Fruit fly (Drosophila melanogaster) Kc167 (cell line): ENCODE results near the gene Dis3l2.

Source experiments
- Myc ChIP-seq: fragments of >200 bp; optimal IDR thresholded peaks from 2 replicates; lab custom pipeline; 2017; ENCODE audit warnings: missing external identifiers
- h ChIP-seq: fragments of >200 bp; optimal IDR thresholded peaks from 3 replicates; lab custom pipeline; 2018; ENCODE audit warnings: missing external identifiers
- insv ChIP-seq: fragments of >200 bp; optimal IDR thresholded peaks from 3 replicates; lab custom pipeline; 2018; ENCODE audit warnings: missing external identifiers
- psq ChIP-seq: fragments of >200 bp; optimal IDR thresholded peaks from 2 replicates; lab custom pipeline; 2017; ENCODE audit warnings: missing external identifiers
- ttk ChIP-seq: sonication (Bioruptor generic); optimal IDR thresholded peaks from 2 replicates; lab custom pipeline; 2017; ENCODE audit warnings: missing external identifiers

DNA sequence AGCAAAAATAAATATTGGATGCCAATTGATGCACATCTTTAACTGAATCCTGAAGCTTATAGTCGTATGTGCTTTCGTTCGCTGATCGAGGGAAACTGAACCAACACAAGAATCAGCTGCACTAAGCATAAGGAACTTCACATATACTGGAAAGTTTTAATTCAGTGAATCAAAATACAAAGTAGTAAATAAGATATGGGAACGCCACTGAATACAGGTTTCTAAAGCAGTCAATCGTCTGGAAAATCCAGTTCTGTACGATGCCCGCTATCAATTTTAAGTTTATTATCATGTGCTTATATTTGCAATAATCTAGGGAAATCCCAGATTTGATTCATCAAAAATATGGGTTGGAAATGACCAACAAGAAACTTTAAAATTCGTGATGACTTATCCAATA, 19.8 kb downstream of the Dis3l2 start, which contains the start of gene CG34454:
- TF ChIP-seq insv (lab: Kevin White, UChicago) (no peak), psq (lab: Kevin White, UChicago) (no peak), ttk (no peak), Myc (lab: Kevin White, UChicago) (no peak), h (lab: Kevin White, UChicago) (no peak)
